Worm (Caenorhabditis elegans): Measurements from ENCODE around the gene Y54G11A.1.
A peak's percentile ranks its signal among the peaks of the same experiment; 100 is the strongest.

DNA sequence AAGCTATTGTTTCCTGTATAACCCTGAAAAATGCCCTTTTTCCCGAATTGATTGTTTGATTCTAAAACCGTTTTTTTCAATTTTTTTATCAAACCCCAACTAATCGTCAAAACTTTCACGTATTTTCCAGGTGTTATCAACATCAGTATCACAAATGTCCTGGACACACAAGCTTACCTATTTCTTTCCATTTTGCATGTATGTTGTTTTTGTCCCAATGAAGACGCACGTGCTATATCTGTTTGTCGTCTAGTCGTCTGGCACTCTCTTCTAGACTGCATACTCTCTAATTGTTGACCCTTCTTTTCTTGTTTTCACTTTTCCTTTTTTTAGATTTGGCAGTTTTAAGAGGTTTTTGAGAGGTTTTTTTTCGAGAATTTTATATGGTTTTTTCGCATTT lies 27.3 kb upstream of the Y54G11A.1 start:
- TF ChIP-seq mdl-1 (tag; optimal IDR thresholded peaks at IDR 0.05) = peak; percentile 90
- peak; percentile 61 for TF ChIP-seq pqm-1 (tag; optimal IDR thresholded peaks at IDR 0.05)
- TF ChIP-seq nhr-77 (tag; optimal IDR thresholded peaks at IDR 0.05) = no peak
- TF ChIP-seq nhr-28 (tag; optimal IDR thresholded peaks at IDR 0.05) = no peak
- no peak for TF ChIP-seq skn-1 (tag; optimal IDR thresholded peaks at IDR 0.05)
- no peak for TF ChIP-seq ztf-11 (tag; optimal IDR thresholded peaks at IDR 0.05)
- TF ChIP-seq snpc-4 (tag; optimal IDR thresholded peaks at IDR 0.05) = peak; percentile 42
- no peak for TF ChIP-seq fos-1 (tag; optimal IDR thresholded peaks at IDR 0.05)
- TF ChIP-seq elt-2 (tag; optimal IDR thresholded peaks at IDR 0.05) = peak; percentile 92
- TF ChIP-seq ama-1 (optimal IDR thresholded peaks at IDR 0.05) = no peak
- TF ChIP-seq nhr-76 (tag; optimal IDR thresholded peaks at IDR 0.05) = no peak
- TF ChIP-seq ztf-4 (tag; optimal IDR thresholded peaks at IDR 0.05) = no peak
